Fruit fly (Drosophila melanogaster): Measurements from ENCODE around the gene obst-J.

- TF ChIP-seq Mio (GFP tag; optimal IDR thresholded peaks at IDR 0.05) = no peak
- TF ChIP-seq h (GFP tag; optimal IDR thresholded peaks at IDR 0.05) = no peak
- TF ChIP-seq fru (GFP tag; optimal IDR thresholded peaks at IDR 0.05) = no peak
- no peak for TF ChIP-seq Myc (optimal IDR thresholded peaks at IDR 0.05)
- TF ChIP-seq jim (GFP tag; optimal IDR thresholded peaks at IDR 0.05) = no peak
- no peak for TF ChIP-seq Hr78 (GFP tag; optimal IDR thresholded peaks at IDR 0.05)
- no peak for TF ChIP-seq psq (GFP tag; optimal IDR thresholded peaks at IDR 0.05)
- TF ChIP-seq usp (GFP tag; optimal IDR thresholded peaks at IDR 0.05) = no peak
- TF ChIP-seq OdsH (GFP tag; optimal IDR thresholded peaks at IDR 0.05) = no peak
- TF ChIP-seq GATAd (GFP tag; optimal IDR thresholded peaks at IDR 0.05) = no peak
- no peak for TF ChIP-seq Hnf4 (GFP tag; optimal IDR thresholded peaks at IDR 0.05)
- TF ChIP-seq dmrt93B (GFP tag; optimal IDR thresholded peaks at IDR 0.05) = no peak
- TF ChIP-seq Abd-B (GFP tag; optimal IDR thresholded peaks at IDR 0.05) = no peak
- no peak for TF ChIP-seq Vsx2 (GFP tag; optimal IDR thresholded peaks at IDR 0.05; ENCODE audit: partially characterized antibody)
Observed at dm6 chr3L:20129032-20129431, 2.5 kb downstream of the obst-J start, which contains the start of gene gig.

Measured in whole organism, wandering third instar larva.